Fruit fly (Drosophila melanogaster) whole organism: ENCODE measurements around the gene SF1.

Source experiments
- CG8478 ChIP-seq: fragments of >200 bp; optimal IDR thresholded peaks from 2 replicates; lab custom pipeline; 2018; ENCODE audit warnings: inconsistent platforms
- Dll ChIP-seq: fragments of >200 bp; optimal IDR thresholded peaks from 2 replicates; lab custom pipeline; 2017
- EcR ChIP-seq, 2 experiments: fragments of >200 bp; optimal IDR thresholded peaks; 2 replicates each; lab custom pipeline; 2017; ENCODE audit warnings: missing biosample characterization in 2 of 2, missing genetic modification characterization in 2 of 2, missing genetic modification reagents in 2 of 2
- pan ChIP-seq: fragments of >200 bp; optimal IDR thresholded peaks from 2 replicates; lab custom pipeline; 2017
- usp ChIP-seq: fragments of >200 bp; optimal IDR thresholded peaks from 2 replicates; lab custom pipeline; 2017; ENCODE audit warnings: missing biosample characterization, missing genetic modification characterization, mixed read lengths

DNA sequence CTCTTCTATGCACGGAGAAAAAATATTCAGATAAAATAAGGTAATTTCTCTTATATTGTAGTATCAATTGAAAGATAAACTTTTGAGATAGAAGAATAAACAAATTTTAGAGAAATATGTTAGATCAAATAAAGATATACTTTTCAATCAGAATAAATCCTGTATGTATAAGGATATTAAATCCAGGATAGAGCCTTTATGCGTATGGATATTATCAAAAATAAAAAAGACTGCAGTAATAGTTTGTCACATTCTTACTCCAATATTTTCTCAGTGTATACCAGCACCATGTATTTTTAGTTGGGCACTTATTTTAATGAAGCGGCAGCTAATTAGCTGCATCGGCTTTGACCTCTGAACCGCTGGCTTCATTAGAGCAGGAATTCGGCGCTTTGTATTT, 51.6 kb downstream of the SF1 start:
- TF ChIP-seq usp (GFP tag; lab: Kevin White, UChicago) (no peak), pan (lab: Kevin White, UChicago) (no peak), EcR (GFP tag; optimal IDR thresholded peaks at IDR 0.05; lab: Kevin White, UChicago) (no peak), Dll (lab: Kevin White, UChicago) (no peak), CG8478 (lab: Kevin White, UChicago) (no peak)
